Worm (Caenorhabditis elegans) whole organism, midembryonic: ENCODE results near the gene ddr-1.

Experiments used
- T22C8.4 ChIP-seq: fragments of 200-800 bp; sonication (Bioruptor generic); IDR thresholded peaks from 2 replicates; pipeline ENCODE4 v1.3.6; 2022; ENCODE audit warnings: missing genetic modification characterization, missing compliant biosample characterization
- cog-1 ChIP-seq: sonication (generic microtip); optimal IDR thresholded peaks from 2 replicates; lab custom pipeline; 2016; ENCODE audit warnings: missing genetic modification characterization, missing compliant biosample characterization
- flt-1 ChIP-seq: fragments of 200-800 bp; sonication (Bioruptor generic); IDR thresholded peaks from 2 replicates; pipeline ENCODE4 v1.3.6; 2022; ENCODE audit warnings: missing genetic modification characterization, missing compliant biosample characterization
- klf-2 ChIP-seq: fragments of 200-800 bp; sonication (Bioruptor generic); conservative IDR thresholded peaks from 2 replicates; pipeline ENCODE4 v1.3.6; 2022; ENCODE audit warnings: missing genetic modification reagents, missing genetic modification characterization, missing compliant biosample characterization
- med-1 ChIP-seq: sonication (generic microtip); optimal IDR thresholded peaks from 2 replicates; lab custom pipeline; 2017; ENCODE audit warnings: missing genetic modification characterization, mild to moderate bottlenecking, missing compliant biosample characterization, antibody characterized with exemption, missing genetic modification reagents; ENCODE audit not compliant: insufficient read depth
- ref-1 ChIP-seq: fragments of 200-800 bp; sonication (Bioruptor generic); conservative IDR thresholded peaks from 2 replicates; pipeline ENCODE4 v1.3.6; 2022; ENCODE audit warnings: missing genetic modification reagents, missing genetic modification characterization, missing compliant biosample characterization
- tab-1 ChIP-seq: fragments of 200-800 bp; sonication (Bioruptor generic); IDR thresholded peaks from 2 replicates; pipeline ENCODE4 v1.3.6; 2022; ENCODE audit warnings: missing genetic modification characterization, missing compliant biosample characterization
- ztf-23 ChIP-seq: fragments of 200-800 bp; sonication (Bioruptor generic); IDR thresholded peaks from 2 replicates; pipeline ENCODE4 v1.3.6; 2022; ENCODE audit warnings: missing genetic modification reagents, missing genetic modification characterization, missing compliant biosample characterization

ce11 chrX:5414250-5414649 lies 46.8 kb upstream of the ddr-1 start, which contains the start of gene C41A3.2:
- TF ChIP-seq klf-2 (GFP tag; lab: Robert Waterston, UW) (no peak), flt-1 (GFP tag; lab: Robert Waterston, UW) (no peak), ref-1 (GFP tag; lab: Robert Waterston, UW) (no peak), cog-1 (tag; lab: Kevin White, UChicago) (no peak), tab-1 (GFP tag; lab: Robert Waterston, UW) (no peak), ztf-23 (GFP tag; lab: Robert Waterston, UW) (no peak), T22C8.4 (GFP tag; lab: Robert Waterston, UW) (no peak), med-1 (no peak)
